Worm (Caenorhabditis elegans): Measurements from ENCODE around the gene M04B2.6.

The M04B2.6 gene

ce11 chrIV:11465125-11465524, 45.4 kb downstream of the M04B2.6 start, which contains the start of gene C10C6.3:
Gene C10C6.3 (minus strand): TSS chrIV:11465225.
- TF ChIP-seq madf-8 (GFP tag; conservative IDR thresholded peaks at IDR 0.05), result no peak
- no peak for TF ChIP-seq F57C9.4 (tag; optimal IDR thresholded peaks at IDR 0.05)
- no peak for TF ChIP-seq B0336.3 (GFP tag; IDR thresholded peaks at IDR 0.05)
- no peak for TF ChIP-seq ztf-26 (tag; optimal IDR thresholded peaks at IDR 0.05)
- no peak for TF ChIP-seq mcd-1 (GFP tag; IDR thresholded peaks at IDR 0.05)
- TF ChIP-seq F33H1.4 (GFP tag; IDR thresholded peaks at IDR 0.05), result no peak
- no peak for TF ChIP-seq rpc-1 (optimal IDR thresholded peaks at IDR 0.05)
- no peak for TF ChIP-seq rpc-1 (tag; optimal IDR thresholded peaks at IDR 0.05)
- TF ChIP-seq ekl-4 (GFP tag; IDR thresholded peaks at IDR 0.05), result no peak
- no peak for TF ChIP-seq lag-1 (GFP tag; IDR thresholded peaks at IDR 0.05)
- TF ChIP-seq C17E4.6 (GFP tag; IDR thresholded peaks at IDR 0.05), result no peak
- no peak for TF ChIP-seq ztf-3 (GFP tag; optimal IDR thresholded peaks at IDR 0.05)
- no peak for TF ChIP-seq ceh-27 (GFP tag; optimal IDR thresholded peaks at IDR 0.05)
- no peak for TF ChIP-seq Y95B8A.8 (GFP tag; IDR thresholded peaks at IDR 0.05)
- no peak for TF ChIP-seq lin-35 (GFP tag; optimal IDR thresholded peaks at IDR 0.05)

- TF ChIP-seq lin-35 (GFP tag; optimal IDR thresholded peaks at IDR 0.05) (no peak), ceh-40 (GFP tag; IDR thresholded peaks at IDR 0.05) (no peak), unc-130 (GFP tag; optimal IDR thresholded peaks at IDR 0.05) (no peak), F10E7.11 (tag; optimal IDR thresholded peaks at IDR 0.05) (no peak), hmg-1.2 (GFP tag; IDR thresholded peaks at IDR 0.05) (no peak), efl-1 (GFP tag; optimal IDR thresholded peaks at IDR 0.05) (no peak), ama-1 (optimal IDR thresholded peaks at IDR 0.05) (no peak), ama-1 (GFP tag; optimal IDR thresholded peaks at IDR 0.05) (no peak), egl-44 (GFP tag; IDR thresholded peaks at IDR 0.05) (no peak), unc-62 (GFP tag; optimal IDR thresholded peaks at IDR 0.05) (no peak), B0035.1 (tag; optimal IDR thresholded peaks at IDR 0.05) (no peak), attf-6 (GFP tag; IDR thresholded peaks at IDR 0.05) (no peak), pha-4 (tag; optimal IDR thresholded peaks at IDR 0.05) (no peak), F22D6.2 (tag; optimal IDR thresholded peaks at IDR 0.05) (no peak), lin-54 (GFP tag; optimal IDR thresholded peaks at IDR 0.05) (no peak), hsf-1 (GFP tag; IDR thresholded peaks at IDR 0.05) (no peak), attf-5 (GFP tag; optimal IDR thresholded peaks at IDR 0.05) (no peak), F57C9.4 (tag; optimal IDR thresholded peaks at IDR 0.05) (no peak), madf-8 (GFP tag; conservative IDR thresholded peaks at IDR 0.05) (no peak), snpc-1.1 (tag; optimal IDR thresholded peaks at IDR 0.05; ENCODE audit: insufficient read depth) (no peak), lir-1 (GFP tag; conservative IDR thresholded peaks at IDR 0.05) (no peak)
Measured at ce11 chrIV:11461335-11461734, 49.2 kb downstream of the M04B2.6 start.

Measured in whole organism, young adult.